Worm (Caenorhabditis elegans) whole organism, L4 larva: ENCODE measurements around the gene C08F8.3.

Experiments used
- F37D6.2 ChIP-seq: sonication (generic microtip); optimal IDR thresholded peaks from 2 replicates; lab custom pipeline; 2016; ENCODE audit warnings: mild to moderate bottlenecking, missing genetic modification characterization, missing compliant biosample characterization
- F49E8.2 ChIP-seq: sonication (generic microtip); optimal IDR thresholded peaks from 2 replicates; lab custom pipeline; 2016; ENCODE audit warnings: missing compliant biosample characterization, mild to moderate bottlenecking, missing genetic modification characterization, borderline replicate concordance
- Y75B8A.6 ChIP-seq: fragments of 200-800 bp; sonication (Bioruptor generic); IDR thresholded peaks from 2 replicates; pipeline ENCODE4 v1.3.6; 2022; ENCODE audit warnings: missing genetic modification reagents, missing genetic modification characterization, missing compliant biosample characterization
- ZK546.5 ChIP-seq, 2 experiments: sonication (generic microtip); optimal IDR thresholded peaks; 2 replicates each; lab custom pipeline; 2017; ENCODE audit warnings: missing biosample characterization in 2 of 2, missing genetic modification characterization in 2 of 2
- ama-1 ChIP-seq: fragments of 150-350 bp; optimal IDR thresholded peaks from 2 replicates; lab custom pipeline; 2014; ENCODE audit warnings: inconsistent platforms, mixed read lengths
- arid-1 ChIP-seq: fragments of 200-800 bp; sonication (Bioruptor generic); conservative IDR thresholded peaks from 2 replicates; pipeline ENCODE4 v1.3.6; 2022; ENCODE audit warnings: missing genetic modification reagents, missing genetic modification characterization, missing compliant biosample characterization
- attf-4 ChIP-seq: sonication (generic microtip); optimal IDR thresholded peaks from 3 replicates; lab custom pipeline; 2017; ENCODE audit warnings: missing biosample characterization, missing genetic modification characterization
- ceh-82 ChIP-seq: sonication (generic microtip); optimal IDR thresholded peaks from 2 replicates; lab custom pipeline; 2017; ENCODE audit warnings: missing biosample characterization, missing genetic modification characterization
- daf-19 ChIP-seq: fragments of 200-800 bp; sonication (Bioruptor generic); conservative IDR thresholded peaks from 2 replicates; pipeline ENCODE4 v1.3.6; 2022; ENCODE audit warnings: missing genetic modification characterization, missing compliant biosample characterization
- dpl-1 ChIP-seq: fragments of 150-350 bp; optimal IDR thresholded peaks from 2 replicates; lab custom pipeline; 2014; ENCODE audit warnings: missing biosample characterization, missing genetic modification reagents, missing genetic modification characterization
- duxl-1 ChIP-seq: sonication (generic microtip); optimal IDR thresholded peaks from 2 replicates; lab custom pipeline; 2016; ENCODE audit warnings: mild to moderate bottlenecking, missing genetic modification characterization, moderate library complexity, missing compliant biosample characterization; ENCODE audit not compliant: poor library complexity
- egl-27 ChIP-seq: sonication (generic microtip); optimal IDR thresholded peaks from 3 replicates; lab custom pipeline; 2017; ENCODE audit warnings: missing biosample characterization, missing genetic modification reagents, missing genetic modification characterization
- fkh-10 ChIP-seq: fragments of 150-350 bp; optimal IDR thresholded peaks from 2 replicates; lab custom pipeline; 2014; ENCODE audit warnings: missing biosample characterization, missing genetic modification reagents, missing genetic modification characterization
- fos-1 ChIP-seq: fragments of 150-350 bp; optimal IDR thresholded peaks from 2 replicates; lab custom pipeline; 2014; ENCODE audit warnings: missing biosample characterization, missing genetic modification characterization
- hlh-11 ChIP-seq: fragments of 200-800 bp; sonication (Bioruptor generic); optimal IDR thresholded peaks from 2 replicates; lab custom pipeline; 2018; ENCODE audit warnings: mild to moderate bottlenecking, missing genetic modification characterization, missing compliant biosample characterization
- lin-1 ChIP-seq: fragments of 200-800 bp; sonication (Bioruptor generic); IDR thresholded peaks from 2 replicates; pipeline ENCODE4 v1.3.6; 2022; ENCODE audit warnings: missing genetic modification reagents, missing genetic modification characterization, missing compliant biosample characterization
- lin-38 ChIP-seq: fragments of 200-800 bp; sonication (Bioruptor generic); IDR thresholded peaks from 2 replicates; pipeline ENCODE4 v1.3.6; 2022; ENCODE audit warnings: missing genetic modification reagents, missing genetic modification characterization, missing compliant biosample characterization
- lir-3 ChIP-seq: sonication (generic microtip); optimal IDR thresholded peaks from 2 replicates; lab custom pipeline; 2016; ENCODE audit warnings: mild to moderate bottlenecking, missing genetic modification characterization, missing compliant biosample characterization
- madf-5 ChIP-seq, 2 experiments: fragments of 200-800 bp; sonication (Bioruptor generic); IDR thresholded peaks; 2 replicates each; pipeline ENCODE4 v1.3.6; 2022; ENCODE audit warnings: missing compliant biosample characterization in 2 of 2, missing genetic modification characterization in 2 of 2
- mdt-29 ChIP-seq: fragments of 200-800 bp; sonication (Bioruptor generic); IDR thresholded peaks from 2 replicates; pipeline ENCODE4 v1.3.6; 2022; ENCODE audit warnings: missing genetic modification reagents, missing genetic modification characterization, missing compliant biosample characterization
- nhr-102 ChIP-seq: sonication (generic microtip); optimal IDR thresholded peaks from 2 replicates; lab custom pipeline; 2016; ENCODE audit warnings: mild to moderate bottlenecking, missing genetic modification characterization, moderate library complexity, missing compliant biosample characterization
- nhr-237 ChIP-seq: sonication (generic microtip); optimal IDR thresholded peaks from 2 replicates; lab custom pipeline; 2017; ENCODE audit warnings: missing biosample characterization, missing genetic modification characterization
- nhr-28 ChIP-seq: fragments of 150-350 bp; optimal IDR thresholded peaks from 2 replicates; lab custom pipeline; 2014; ENCODE audit warnings: missing biosample characterization, missing genetic modification characterization
- nhr-42 ChIP-seq: fragments of 200-800 bp; sonication (Bioruptor generic); IDR thresholded peaks from 2 replicates; pipeline ENCODE4 v1.3.6; 2022; ENCODE audit warnings: missing genetic modification characterization, missing compliant biosample characterization
- nhr-48 ChIP-seq: sonication (generic microtip); optimal IDR thresholded peaks from 2 replicates; lab custom pipeline; 2016; ENCODE audit warnings: mild to moderate bottlenecking, missing genetic modification characterization, missing compliant biosample characterization
- nhr-6 ChIP-seq: fragments of 150-350 bp; optimal IDR thresholded peaks from 2 replicates; lab custom pipeline; 2014; ENCODE audit warnings: missing biosample characterization, missing genetic modification characterization
- nhr-76 ChIP-seq: fragments of 150-350 bp; optimal IDR thresholded peaks from 2 replicates; lab custom pipeline; 2014; ENCODE audit warnings: missing biosample characterization, missing genetic modification characterization
- pha-4 ChIP-seq, 2 experiments: fragments of 150-350 bp in 1 of 2; fragments of 200-800 bp in 1 of 2; sonication (Bioruptor generic) in 1 of 2; IDR thresholded peaks in 1 of 2; optimal IDR thresholded peaks in 1 of 2; 2 replicates each; pipeline versions ENCODE4 v1.3.6 to Lab custom; 2014 to 2022; ENCODE audit warnings: missing genetic modification characterization in 2 of 2, missing genetic modification reagents in 2 of 2, missing biosample characterization in 1 of 2, missing compliant biosample characterization in 1 of 2
- php-3 ChIP-seq: fragments of 200-800 bp; sonication (Bioruptor generic); IDR thresholded peaks from 2 replicates; pipeline ENCODE4 v1.3.6; 2022; ENCODE audit warnings: missing genetic modification reagents, missing genetic modification characterization, missing compliant biosample characterization
- sdz-12 ChIP-seq: fragments of 200-800 bp; sonication (Bioruptor generic); optimal IDR thresholded peaks from 2 replicates; lab custom pipeline; 2018; ENCODE audit warnings: mild to moderate bottlenecking, missing genetic modification characterization, missing compliant biosample characterization
- set-16 ChIP-seq: fragments of 200-800 bp; sonication (Bioruptor generic); IDR thresholded peaks from 2 replicates; pipeline ENCODE4 v1.3.6; 2022; ENCODE audit warnings: missing genetic modification reagents, missing genetic modification characterization, missing compliant biosample characterization
- snpc-1.2 ChIP-seq: fragments of 200-800 bp; sonication (Bioruptor generic); IDR thresholded peaks from 2 replicates; pipeline ENCODE4 v1.3.6; 2022; ENCODE audit warnings: missing genetic modification reagents, missing genetic modification characterization, missing compliant biosample characterization
- spr-1 ChIP-seq: sonication (generic microtip); optimal IDR thresholded peaks from 2 replicates; lab custom pipeline; 2016; ENCODE audit warnings: mild to moderate bottlenecking, missing genetic modification characterization, missing compliant biosample characterization
- spr-3 ChIP-seq: fragments of 200-800 bp; sonication (Bioruptor generic); optimal IDR thresholded peaks from 2 replicates; lab custom pipeline; 2018; ENCODE audit warnings: mild to moderate bottlenecking, missing genetic modification characterization, missing compliant biosample characterization
- tag-97 ChIP-seq: fragments of 200-800 bp; sonication (Bioruptor generic); IDR thresholded peaks from 2 replicates; pipeline ENCODE4 v1.3.6; 2022; ENCODE audit warnings: missing genetic modification characterization, missing compliant biosample characterization
- unc-39 ChIP-seq: sonication (generic microtip); optimal IDR thresholded peaks from 2 replicates; lab custom pipeline; 2017; ENCODE audit warnings: missing biosample characterization, missing genetic modification characterization
- unc-62 ChIP-seq, 3 experiments: fragments of 150-350 bp in 1 of 3; sonication (generic microtip); optimal IDR thresholded peaks in 2 of 3; peaks in 1 of 3; 1 replicate in 1 of 3; 2 replicates in 2 of 3; lab custom pipeline; 2014 to 2017; ENCODE audit warnings: missing biosample characterization in 3 of 3, missing genetic modification characterization in 3 of 3, missing genetic modification reagents in 3 of 3, missing genotype in 1 of 3
- zfp-3 ChIP-seq: fragments of 200-800 bp; sonication (Bioruptor generic); conservative IDR thresholded peaks from 2 replicates; pipeline ENCODE4 v1.3.6; 2022; ENCODE audit warnings: missing genetic modification reagents, missing genetic modification characterization, missing compliant biosample characterization
- ztf-11 ChIP-seq: fragments of 150-350 bp; optimal IDR thresholded peaks from 2 replicates; lab custom pipeline; 2014; ENCODE audit warnings: missing biosample characterization, missing genetic modification characterization

C08F8.3 gene

DNA sequence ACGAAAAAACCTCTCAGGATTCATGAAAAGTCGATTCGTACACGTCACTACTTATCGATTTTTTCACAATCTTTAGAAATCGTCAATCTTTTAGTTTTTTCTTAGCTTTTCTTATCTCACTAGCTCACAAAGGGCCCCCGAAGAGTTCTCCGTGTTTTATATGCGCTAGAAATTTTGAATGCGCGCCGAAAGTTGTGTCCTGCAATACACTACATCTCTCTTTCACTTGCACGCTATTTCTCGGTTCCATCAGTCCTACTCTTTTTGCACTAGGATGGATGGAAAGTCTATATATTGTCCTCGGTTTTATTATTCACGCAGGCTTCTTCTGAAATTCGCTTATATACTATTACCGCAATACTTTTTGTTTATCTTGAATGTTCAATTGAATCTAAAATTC, 29.2 kb upstream of the C08F8.3 start:
- TF ChIP-seq nhr-28 (tag; lab: Kevin White, UChicago) (peak; percentile 15), duxl-1 (tag; lab: Kevin White, UChicago) (no peak), ztf-11 (tag; lab: Kevin White, UChicago) (no peak), nhr-102 (no peak), spr-3 (GFP tag; lab: Kevin White, UChicago) (no peak), F49E8.2 (tag; lab: Kevin White, UChicago) (no peak), ceh-82 (tag; lab: Kevin White, UChicago) (no peak), madf-5 (GFP tag; IDR thresholded peaks at IDR 0.05; lab: Robert Waterston, UW) (no peak), zfp-3 (GFP tag; lab: Robert Waterston, UW) (no peak), spr-1 (no peak), attf-4 (tag; lab: Kevin White, UChicago) (no peak), fkh-10 (GFP tag; lab: Kevin White, UChicago) (no peak), lin-1 (GFP tag; lab: Robert Waterston, UW) (no peak), unc-62 (GFP tag; optimal IDR thresholded peaks at IDR 0.05 in 1 of 2; lab: Kevin White, UChicago) (peak in 1 of 2 experiments; percentile 33), unc-62 (tag; optimal IDR thresholded peaks at IDR 0.05; lab: Kevin White, UChicago) (no peak), arid-1 (GFP tag; lab: Robert Waterston, UW) (no peak), snpc-1.2 (GFP tag; lab: Robert Waterston, UW) (no peak), nhr-42 (GFP tag; lab: Robert Waterston, UW) (no peak), F37D6.2 (tag; lab: Kevin White, UChicago) (no peak), Y75B8A.6 (GFP tag; lab: Robert Waterston, UW) (no peak), egl-27 (tag; lab: Kevin White, UChicago) (no peak), dpl-1 (GFP tag; lab: Kevin White, UChicago) (peak; percentile 73), sdz-12 (GFP tag; lab: Kevin White, UChicago) (no peak), nhr-6 (tag; lab: Kevin White, UChicago) (no peak), nhr-237 (no peak), daf-19 (GFP tag; lab: Robert Waterston, UW) (no peak), pha-4 (GFP tag; IDR thresholded peaks at IDR 0.05; lab: Robert Waterston, UW) (no peak), pha-4 (tag; optimal IDR thresholded peaks at IDR 0.05; lab: Kevin White, UChicago) (no peak), mdt-29 (no peak)

DNA sequence TGAATTAATAATTGTTTCAGACTA, 29.0 kb upstream of the C08F8.3 start, which contains the start of gene swsn-4:
Gene swsn-4 (plus strand): TSS at position 21 of the 24 bp plus-strand sequence.
- TF ChIP-seq tag-97 (GFP tag; lab: Robert Waterston, UW), result no peak
- no peak for TF ChIP-seq attf-4 (tag; lab: Kevin White, UChicago)
- TF ChIP-seq fos-1, result no peak
- no peak for TF ChIP-seq lir-3
- no peak for TF ChIP-seq ama-1
- no peak for TF ChIP-seq duxl-1 (tag; lab: Kevin White, UChicago)
- no peak for TF ChIP-seq ceh-82 (tag; lab: Kevin White, UChicago)
- TF ChIP-seq daf-19 (GFP tag; lab: Robert Waterston, UW), result no peak
- no peak for TF ChIP-seq lin-1 (GFP tag; lab: Robert Waterston, UW)
- no peak for TF ChIP-seq hlh-11 (tag; lab: Kevin White, UChicago)
- TF ChIP-seq unc-39 (tag; lab: Kevin White, UChicago), result no peak
- no peak for TF ChIP-seq nhr-48
- TF ChIP-seq lin-38 (GFP tag; lab: Robert Waterston, UW), result no peak
- TF ChIP-seq nhr-76 (tag; lab: Kevin White, UChicago), result no peak
- TF ChIP-seq ZK546.5 (tag; optimal IDR thresholded peaks at IDR 0.05; lab: Kevin White, UChicago), result no peak
- no peak for TF ChIP-seq php-3 (GFP tag; lab: Robert Waterston, UW)

DNA sequence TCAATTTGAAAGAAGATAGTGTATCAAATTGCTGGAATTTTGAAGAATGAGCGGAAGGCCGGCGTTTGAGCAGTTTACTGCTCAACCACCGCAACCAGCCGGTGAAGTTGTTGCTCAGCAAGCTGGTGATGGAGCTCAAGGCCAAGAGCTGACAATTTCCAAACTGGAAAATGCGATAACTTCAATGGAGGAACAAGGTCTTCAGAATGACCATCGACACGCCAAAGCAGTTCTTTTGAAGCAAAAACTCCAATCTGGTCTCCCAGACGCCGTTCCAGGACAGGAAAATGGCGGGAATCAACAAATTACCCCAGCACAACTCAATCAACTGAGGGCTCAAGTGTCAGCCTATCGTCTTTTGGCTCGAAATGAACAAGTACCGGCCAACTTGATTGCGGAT, 28.8 kb upstream of the C08F8.3 start:
- TF ChIP-seq unc-62 (GFP tag; optimal IDR thresholded peaks at IDR 0.05 in 1 of 2; lab: Kevin White, UChicago), result peak in 1 of 2 experiments; percentile 92
- no peak for TF ChIP-seq unc-62 (tag; optimal IDR thresholded peaks at IDR 0.05; lab: Kevin White, UChicago)
- 0 out of 2 replicates have a peak, but pooled peaks have one; percentile 6 for TF ChIP-seq set-16
- no peak for TF ChIP-seq nhr-42 (GFP tag; lab: Robert Waterston, UW)
- TF ChIP-seq, all 104 proteins: peak for 2
